Fruit fly (Drosophila melanogaster): Measurements from ENCODE around the gene CG9922.

- TF ChIP-seq EcR (GFP tag; optimal IDR thresholded peaks at IDR 0.05): no peak
- no peak for TF ChIP-seq psq (optimal IDR thresholded peaks at IDR 0.05)
- no peak for TF ChIP-seq Dll (optimal IDR thresholded peaks at IDR 0.05)
- TF ChIP-seq pan (optimal IDR thresholded peaks at IDR 0.05): no peak
These were observed 26.0 kb upstream of the CG9922 start for dm6 chr3R:14061988-14062868.

Measured in whole organism.